Worm (Caenorhabditis elegans) whole organism, L4 larva: ENCODE measurements around the gene F35H8.2.

ENCODE experiments used
- D1046.2 ChIP-seq: fragments of 200-800 bp; sonication (Bioruptor generic); IDR thresholded peaks from 2 replicates; pipeline ENCODE4 v1.3.6; 2022; ENCODE audit warnings: missing genetic modification characterization, missing compliant biosample characterization
- F10B5.3 ChIP-seq: sonication (generic microtip); optimal IDR thresholded peaks from 2 replicates; lab custom pipeline; 2016; ENCODE audit warnings: mild to moderate bottlenecking, missing genetic modification characterization, missing compliant biosample characterization
- F26F4.8 ChIP-seq: fragments of 200-800 bp; sonication (Bioruptor generic); conservative IDR thresholded peaks from 2 replicates; pipeline ENCODE4 v1.3.6; 2022; ENCODE audit warnings: missing genetic modification characterization, missing compliant biosample characterization
- R02D3.7 ChIP-seq: fragments of 150-350 bp; sonication (generic microtip); optimal IDR thresholded peaks from 3 replicates; lab custom pipeline; 2014; ENCODE audit warnings: missing biosample characterization, missing genetic modification characterization
- T20F7.1 ChIP-seq: fragments of 200-800 bp; sonication (Bioruptor generic); optimal IDR thresholded peaks from 2 replicates; lab custom pipeline; 2018; ENCODE audit warnings: mild to moderate bottlenecking, missing genetic modification characterization, missing compliant biosample characterization
- T26A8.4 ChIP-seq: fragments of 200-800 bp; sonication (Bioruptor generic); IDR thresholded peaks from 2 replicates; pipeline ENCODE4 v1.3.6; 2022; ENCODE audit warnings: missing genetic modification characterization, missing compliant biosample characterization
- Y48G9A.11 ChIP-seq: fragments of 200-800 bp; sonication (Bioruptor generic); IDR thresholded peaks from 2 replicates; pipeline ENCODE4 v1.3.6; 2022; ENCODE audit warnings: missing genetic modification reagents, missing genetic modification characterization, missing compliant biosample characterization
- Y5F2A.4 ChIP-seq: fragments of 200-800 bp; sonication (Bioruptor generic); optimal IDR thresholded peaks from 2 replicates; lab custom pipeline; 2018; ENCODE audit warnings: mild to moderate bottlenecking, missing genetic modification characterization, missing compliant biosample characterization
- aha-1 ChIP-seq: fragments of 150-350 bp; peaks from one replicate; lab custom pipeline; 2014; ENCODE audit warnings: missing biosample characterization, missing genetic modification characterization
- ama-1 ChIP-seq: fragments of 150-350 bp; optimal IDR thresholded peaks from 2 replicates; lab custom pipeline; 2014; ENCODE audit warnings: inconsistent platforms, mixed read lengths
- arid-1 ChIP-seq: fragments of 200-800 bp; sonication (Bioruptor generic); conservative IDR thresholded peaks from 2 replicates; pipeline ENCODE4 v1.3.6; 2022; ENCODE audit warnings: missing genetic modification reagents, missing genetic modification characterization, missing compliant biosample characterization
- ceh-62 ChIP-seq: sonication (generic microtip); optimal IDR thresholded peaks from 2 replicates; lab custom pipeline; 2017; ENCODE audit warnings: missing biosample characterization, missing genetic modification characterization
- ces-1 ChIP-seq: fragments of 150-350 bp; sonication (generic microtip); optimal IDR thresholded peaks from 4 replicates; lab custom pipeline; 2014; ENCODE audit warnings: missing biosample characterization, missing genetic modification reagents, missing genetic modification characterization
- cey-2 ChIP-seq: sonication (generic microtip); optimal IDR thresholded peaks from 3 replicates; lab custom pipeline; 2017; ENCODE audit warnings: missing genetic modification characterization, mild to moderate bottlenecking, missing compliant biosample characterization, antibody characterized with exemption, borderline replicate concordance; ENCODE audit not compliant: insufficient read depth
- ctbp-1 ChIP-seq: fragments of 200-800 bp; sonication (Bioruptor generic); IDR thresholded peaks from 2 replicates; pipeline ENCODE4 v1.3.6; 2022; ENCODE audit warnings: missing genetic modification reagents, missing genetic modification characterization, missing compliant biosample characterization
- daf-19 ChIP-seq: fragments of 200-800 bp; sonication (Bioruptor generic); conservative IDR thresholded peaks from 2 replicates; pipeline ENCODE4 v1.3.6; 2022; ENCODE audit warnings: missing genetic modification characterization, missing compliant biosample characterization
- dmd-8 ChIP-seq: fragments of 200-800 bp; sonication (Bioruptor generic); IDR thresholded peaks from 2 replicates; pipeline ENCODE4 v1.3.6; 2022; ENCODE audit warnings: missing genetic modification characterization, missing compliant biosample characterization
- dpl-1 ChIP-seq: fragments of 150-350 bp; optimal IDR thresholded peaks from 2 replicates; lab custom pipeline; 2014; ENCODE audit warnings: missing biosample characterization, missing genetic modification reagents, missing genetic modification characterization
- fkh-10 ChIP-seq: fragments of 150-350 bp; optimal IDR thresholded peaks from 2 replicates; lab custom pipeline; 2014; ENCODE audit warnings: missing biosample characterization, missing genetic modification reagents, missing genetic modification characterization
- gei-8 ChIP-seq: fragments of 200-800 bp; sonication (Bioruptor generic); optimal IDR thresholded peaks from 2 replicates; lab custom pipeline; 2018; ENCODE audit warnings: mild to moderate bottlenecking, missing genetic modification characterization, missing compliant biosample characterization
- hlh-11 ChIP-seq: fragments of 200-800 bp; sonication (Bioruptor generic); optimal IDR thresholded peaks from 2 replicates; lab custom pipeline; 2018; ENCODE audit warnings: mild to moderate bottlenecking, missing genetic modification characterization, missing compliant biosample characterization
- hlh-30 ChIP-seq: sonication (generic microtip); optimal IDR thresholded peaks from 2 replicates; lab custom pipeline; 2017; ENCODE audit warnings: antibody characterized with exemption, mild to moderate bottlenecking, missing genetic modification characterization, missing compliant biosample characterization; ENCODE audit not compliant: insufficient read depth
- lin-13 ChIP-seq: fragments of 150-350 bp; optimal IDR thresholded peaks from 2 replicates; lab custom pipeline; 2014; ENCODE audit warnings: missing biosample characterization, missing genetic modification reagents, missing genetic modification characterization
- lin-15B ChIP-seq: fragments of 150-350 bp; sonication (generic microtip); optimal IDR thresholded peaks from 3 replicates; lab custom pipeline; 2014; ENCODE audit warnings: missing biosample characterization, missing genetic modification characterization
- lin-39 ChIP-seq: fragments of 150-350 bp; optimal IDR thresholded peaks from 2 replicates; lab custom pipeline; 2014; ENCODE audit warnings: missing biosample characterization, missing genetic modification reagents, missing genetic modification characterization
- lsy-2 ChIP-seq, 2 experiments: fragments of 150-350 bp in 1 of 2; sonication (generic microtip) in 1 of 2; optimal IDR thresholded peaks; 2 replicates each; lab custom pipeline; 2014 to 2017; ENCODE audit warnings: missing biosample characterization in 2 of 2, missing genetic modification characterization in 2 of 2
- mdl-1 ChIP-seq, 2 experiments: fragments of 150-350 bp in 1 of 2; sonication (generic microtip) in 1 of 2; optimal IDR thresholded peaks; 2 replicates each; lab custom pipeline; 2014 to 2017; ENCODE audit warnings: missing biosample characterization in 2 of 2, missing genetic modification characterization in 2 of 2
- mxl-2 ChIP-seq: fragments of 200-800 bp; sonication (Bioruptor generic); conservative IDR thresholded peaks from 2 replicates; pipeline ENCODE4 v1.3.6; 2022; ENCODE audit warnings: missing genetic modification reagents, missing genetic modification characterization, missing compliant biosample characterization
- nhr-10 ChIP-seq: fragments of 150-350 bp; optimal IDR thresholded peaks from 2 replicates; lab custom pipeline; 2014; ENCODE audit warnings: missing biosample characterization, missing genetic modification characterization
- nhr-111 ChIP-seq: fragments of 200-800 bp; sonication (Bioruptor generic); optimal IDR thresholded peaks from 2 replicates; lab custom pipeline; 2018; ENCODE audit warnings: mild to moderate bottlenecking, missing genetic modification characterization, missing compliant biosample characterization
- nhr-25 ChIP-seq: sonication (generic microtip); optimal IDR thresholded peaks from 2 replicates; lab custom pipeline; 2017; ENCODE audit warnings: missing genetic modification characterization, mild to moderate bottlenecking, missing compliant biosample characterization, antibody characterized with exemption, moderate library complexity, borderline replicate concordance; ENCODE audit not compliant: insufficient read depth
- nhr-28 ChIP-seq: fragments of 150-350 bp; optimal IDR thresholded peaks from 2 replicates; lab custom pipeline; 2014; ENCODE audit warnings: missing biosample characterization, missing genetic modification characterization
- nhr-77 ChIP-seq: fragments of 150-350 bp; optimal IDR thresholded peaks from 2 replicates; lab custom pipeline; 2014; ENCODE audit warnings: missing biosample characterization, missing genetic modification characterization
- set-16 ChIP-seq: fragments of 200-800 bp; sonication (Bioruptor generic); IDR thresholded peaks from 2 replicates; pipeline ENCODE4 v1.3.6; 2022; ENCODE audit warnings: missing genetic modification reagents, missing genetic modification characterization, missing compliant biosample characterization
- snpc-4 ChIP-seq: fragments of 150-350 bp; optimal IDR thresholded peaks from 2 replicates; lab custom pipeline; 2014; ENCODE audit warnings: missing biosample characterization, missing genetic modification characterization
- unc-62 ChIP-seq, 3 experiments: fragments of 150-350 bp in 1 of 3; sonication (generic microtip); optimal IDR thresholded peaks in 2 of 3; peaks in 1 of 3; 1 replicate in 1 of 3; 2 replicates in 2 of 3; lab custom pipeline; 2014 to 2017; ENCODE audit warnings: missing biosample characterization in 3 of 3, missing genetic modification characterization in 3 of 3, missing genetic modification reagents in 3 of 3, missing genotype in 1 of 3
- vab-7 ChIP-seq: fragments of 200-800 bp; sonication (Bioruptor generic); IDR thresholded peaks from 2 replicates; pipeline ENCODE4 v1.3.6; 2022; ENCODE audit warnings: missing genetic modification reagents, missing genetic modification characterization, missing compliant biosample characterization
- zag-1 ChIP-seq: fragments of 150-350 bp; optimal IDR thresholded peaks from 2 replicates; lab custom pipeline; 2014; ENCODE audit warnings: missing biosample characterization, missing genetic modification characterization
- zip-11 ChIP-seq: fragments of 200-800 bp; sonication (Bioruptor generic); IDR thresholded peaks from 2 replicates; pipeline ENCODE4 v1.3.6; 2022; ENCODE audit warnings: missing genetic modification characterization, missing compliant biosample characterization

The F35H8.2 gene

ce11 chrII:9551536-9551935 is 3.8 kb upstream of the F35H8.2 start, which contains the start of gene F35H8.12:
Gene F35H8.12 (plus strand): TSS chrII:9551836.
- TF ChIP-seq lin-39 (tag; lab: Kevin White, UChicago) (no peak), cey-2 (tag; lab: Kevin White, UChicago) (no peak), Y48G9A.11 (GFP tag; lab: Robert Waterston, UW) (no peak), gei-8 (GFP tag; lab: Kevin White, UChicago) (no peak), zip-11 (GFP tag; lab: Robert Waterston, UW) (no peak), lsy-2 (tag; optimal IDR thresholded peaks at IDR 0.05; lab: Kevin White, UChicago) (no peak), arid-1 (no peak), mxl-2 (GFP tag; lab: Robert Waterston, UW) (no peak), daf-19 (no peak), ctbp-1 (GFP tag; lab: Robert Waterston, UW) (no peak), nhr-77 (tag; lab: Kevin White, UChicago) (no peak), D1046.2 (GFP tag; lab: Robert Waterston, UW) (no peak), mdl-1 (tag; optimal IDR thresholded peaks at IDR 0.05; lab: Kevin White, UChicago) (no peak), zag-1 (tag; lab: Kevin White, UChicago) (no peak)

- no peak for TF ChIP-seq ces-1 (GFP tag; lab: Kevin White, UChicago)
- no peak for TF ChIP-seq lin-13 (GFP tag; lab: Kevin White, UChicago)
- TF ChIP-seq T26A8.4 (GFP tag; lab: Robert Waterston, UW): no peak
- peak in 1 of 2 experiments; percentile 12 for TF ChIP-seq unc-62 (GFP tag; optimal IDR thresholded peaks at IDR 0.05 in 1 of 2; lab: Kevin White, UChicago)
- TF ChIP-seq unc-62 (tag; optimal IDR thresholded peaks at IDR 0.05; lab: Kevin White, UChicago): no peak
- TF ChIP-seq, all 104 proteins: peak for 1
Observed at ce11 chrII:9553179-9553578, 2.1 kb upstream of the F35H8.2 start, which contains the start of gene F35H8.1. Gene F35H8.1 (minus strand): TSS chrII:9553279.

ce11 chrII:9556582-9556981 is 1.3 kb downstream of the F35H8.2 start:
- TF ChIP-seq T20F7.1 (GFP tag; lab: Kevin White, UChicago): no peak
- no peak for TF ChIP-seq nhr-10 (tag; lab: Kevin White, UChicago)
- TF ChIP-seq aha-1 (tag; lab: Kevin White, UChicago): peak; percentile 91
- TF ChIP-seq ces-1 (GFP tag; lab: Kevin White, UChicago): no peak
- peak in 1 of 2 experiments; percentile 69 for TF ChIP-seq unc-62 (GFP tag; optimal IDR thresholded peaks at IDR 0.05 in 1 of 2; lab: Kevin White, UChicago)
- no peak for TF ChIP-seq unc-62 (tag; optimal IDR thresholded peaks at IDR 0.05; lab: Kevin White, UChicago)

ce11 chrII:9557437-9558150 is 2.3 kb downstream of the F35H8.2 start, which contains the start of gene zfp-2:
Gene zfp-2 (plus strand): TSS chrII:9557650.
- TF ChIP-seq F26F4.8 (GFP tag; lab: Robert Waterston, UW) (no peak), ceh-62 (tag; lab: Kevin White, UChicago) (no peak), dmd-8 (GFP tag; lab: Robert Waterston, UW) (no peak), nhr-28 (tag; lab: Kevin White, UChicago) (no peak), D1046.2 (GFP tag; lab: Robert Waterston, UW) (no peak), unc-62 (GFP tag; optimal IDR thresholded peaks at IDR 0.05 in 1 of 2; lab: Kevin White, UChicago) (peak in 1 of 2 experiments; percentile 65), unc-62 (tag; optimal IDR thresholded peaks at IDR 0.05; lab: Kevin White, UChicago) (no peak), T20F7.1 (GFP tag; lab: Kevin White, UChicago) (peak; percentile 92), R02D3.7 (tag; lab: Kevin White, UChicago) (peak; percentile 62), nhr-25 (tag; lab: Kevin White, UChicago) (no peak), F10B5.3 (tag; lab: Kevin White, UChicago) (no peak), Y48G9A.11 (GFP tag; lab: Robert Waterston, UW) (peak; percentile 86), aha-1 (tag; lab: Kevin White, UChicago) (peak; percentile 52), snpc-4 (tag; lab: Kevin White, UChicago) (no peak), lin-15B (tag; lab: Kevin White, UChicago) (no peak), hlh-11 (tag; lab: Kevin White, UChicago) (no peak), vab-7 (GFP tag; lab: Robert Waterston, UW) (no peak), hlh-30 (tag; lab: Kevin White, UChicago) (peak; percentile 66), daf-19 (no peak), set-16 (no peak), dpl-1 (GFP tag; lab: Kevin White, UChicago) (peak; percentile 2), ama-1 (lab: Kevin White, UChicago) (no peak), nhr-111 (GFP tag; lab: Kevin White, UChicago) (no peak), fkh-10 (GFP tag; lab: Kevin White, UChicago) (no peak), Y5F2A.4 (GFP tag; lab: Kevin White, UChicago) (no peak)
- TF ChIP-seq, all 104 proteins: peak for 7
